Fruit fly (Drosophila melanogaster) whole organism: ENCODE data around the gene Eip75B.

Experiments
- EcR ChIP-seq, 2 experiments: fragments of >200 bp; optimal IDR thresholded peaks; 2 replicates each; lab custom pipeline; 2017; ENCODE audit warnings: missing biosample characterization in 2 of 2, missing genetic modification characterization in 2 of 2, missing genetic modification reagents in 2 of 2
- psq ChIP-seq: fragments of >200 bp; optimal IDR thresholded peaks from 2 replicates; lab custom pipeline; 2017
- usp ChIP-seq: fragments of >200 bp; optimal IDR thresholded peaks from 2 replicates; lab custom pipeline; 2017; ENCODE audit warnings: missing biosample characterization, missing genetic modification characterization, mixed read lengths

DNA sequence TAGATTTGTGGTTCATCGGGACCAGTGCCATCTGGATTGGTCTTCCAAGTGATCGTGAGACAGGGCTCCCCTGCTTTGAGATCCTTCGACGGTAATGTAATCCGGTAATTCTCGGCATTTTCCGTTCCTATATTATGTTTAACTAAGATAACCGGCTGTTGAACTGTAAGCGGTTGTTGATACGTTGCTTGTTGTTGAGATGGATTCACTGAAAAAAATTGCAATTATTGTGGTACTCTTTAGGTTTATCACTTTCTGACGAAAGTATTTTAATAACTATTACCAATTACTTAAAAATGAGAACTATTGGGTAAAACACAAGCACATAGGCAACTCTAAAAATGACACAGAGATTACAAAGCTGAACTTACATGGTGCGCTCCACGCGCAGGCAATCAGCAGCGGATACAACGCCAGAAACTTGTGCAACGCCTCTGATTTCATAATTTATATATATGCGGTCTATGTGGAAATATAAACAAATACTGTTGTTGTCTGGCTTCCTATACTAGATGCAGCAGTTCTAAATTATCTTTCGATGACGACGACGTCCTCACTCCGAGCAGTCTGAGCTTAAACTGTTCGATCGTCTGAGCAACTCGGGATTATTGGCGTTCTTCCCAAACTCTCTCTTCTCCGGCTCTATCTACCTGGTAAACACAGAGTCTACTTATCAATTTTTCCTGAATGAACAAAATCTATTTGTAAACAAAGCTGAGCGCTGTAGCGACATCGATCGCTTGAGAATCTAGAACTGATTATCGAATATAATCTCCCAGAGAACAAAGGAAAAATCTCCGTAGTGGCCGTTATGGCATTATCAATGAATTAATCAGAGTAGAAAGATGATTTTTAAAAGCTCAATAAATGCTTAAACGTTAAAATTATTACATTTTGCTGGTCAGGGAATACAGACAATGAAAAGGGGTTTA lies 22.5 kb upstream of the Eip75B start, which contains the start of gene CG34253:
- TF ChIP-seq psq (no peak), usp (GFP tag; lab: Kevin White, UChicago) (no peak), EcR (GFP tag; optimal IDR thresholded peaks at IDR 0.05; lab: Kevin White, UChicago) (no peak)
